Worm (Caenorhabditis elegans) whole organism, dauer: Measurements from ENCODE around the gene R74.8.

ENCODE experiments used
- unc-62 ChIP-seq: sonication (generic microtip); optimal IDR thresholded peaks from 2 replicates; lab custom pipeline; 2017; ENCODE audit warnings: missing biosample characterization, missing genetic modification reagents, missing genetic modification characterization

R74.8 gene

ce11 chrIII:4228841-4229240 lies 22.8 kb downstream of the R74.8 start, which contains the start of gene F43C1.5:
F43C1.5 (plus strand) TSS chrIII:4229141.
- TF ChIP-seq unc-62 (GFP tag; lab: Kevin White, UChicago) = no peak

- TF ChIP-seq unc-62 (GFP tag; lab: Kevin White, UChicago) = no peak
Measured at ce11 chrIII:4230092-4230491, 24.0 kb downstream of the R74.8 start.

- no peak for TF ChIP-seq unc-62 (GFP tag; lab: Kevin White, UChicago)
Measured at ce11 chrIII:4231372-4231771, 25.3 kb downstream of the R74.8 start.

ce11 chrIII:4232811-4233269 lies 26.8 kb downstream of the R74.8 start, which contains the start of gene nhr-20:
nhr-20 (minus strand) TSS chrIII:4233219.
- TF ChIP-seq unc-62 (GFP tag; lab: Kevin White, UChicago) = no peak

ce11 chrIII:4234642-4235295 lies 28.7 kb downstream of the R74.8 start:
- TF ChIP-seq unc-62 (GFP tag; lab: Kevin White, UChicago) = no peak

- TF ChIP-seq unc-62 (GFP tag; lab: Kevin White, UChicago) = no peak
Measured at ce11 chrIII:4236178-4236577, 30.1 kb downstream of the R74.8 start.

ce11 chrIII:4237660-4238059 lies 31.6 kb downstream of the R74.8 start:
- TF ChIP-seq unc-62 (GFP tag; lab: Kevin White, UChicago) = no peak

ce11 chrIII:4240126-4240525 lies 34.0 kb downstream of the R74.8 start:
- TF ChIP-seq unc-62 (GFP tag; lab: Kevin White, UChicago) = no peak

ce11 chrIII:4241181-4241580 lies 35.1 kb downstream of the R74.8 start:
- no peak for TF ChIP-seq unc-62 (GFP tag; lab: Kevin White, UChicago)

- TF ChIP-seq unc-62 (GFP tag; lab: Kevin White, UChicago) = no peak
Measured at ce11 chrIII:4242225-4242862, 36.3 kb downstream of the R74.8 start, which contains the start of gene F43C1.7. F43C1.7 (minus strand) TSS chrIII:4242575.

- no peak for TF ChIP-seq unc-62 (GFP tag; lab: Kevin White, UChicago)
Measured at ce11 chrIII:4243461-4243860, 37.4 kb downstream of the R74.8 start, which contains the start of gene mrpl-21. mrpl-21 (minus strand) TSS chrIII:4243561.

ce11 chrIII:4244285-4244684 lies 38.2 kb downstream of the R74.8 start, which contains the start of gene zhit-2:
zhit-2 (minus strand) TSS chrIII:4244385.
- no peak for TF ChIP-seq unc-62 (GFP tag; lab: Kevin White, UChicago)

- TF ChIP-seq unc-62 (GFP tag; lab: Kevin White, UChicago) = no peak
Measured at ce11 chrIII:4247571-4247970, 41.5 kb downstream of the R74.8 start, which contains the start of gene Y44F5A.1. Y44F5A.1 (minus strand) TSS chrIII:4247671.
